Worm (Caenorhabditis elegans): ENCODE measurements around the gene ZK688.10.

The ZK688.10 gene

DNA sequence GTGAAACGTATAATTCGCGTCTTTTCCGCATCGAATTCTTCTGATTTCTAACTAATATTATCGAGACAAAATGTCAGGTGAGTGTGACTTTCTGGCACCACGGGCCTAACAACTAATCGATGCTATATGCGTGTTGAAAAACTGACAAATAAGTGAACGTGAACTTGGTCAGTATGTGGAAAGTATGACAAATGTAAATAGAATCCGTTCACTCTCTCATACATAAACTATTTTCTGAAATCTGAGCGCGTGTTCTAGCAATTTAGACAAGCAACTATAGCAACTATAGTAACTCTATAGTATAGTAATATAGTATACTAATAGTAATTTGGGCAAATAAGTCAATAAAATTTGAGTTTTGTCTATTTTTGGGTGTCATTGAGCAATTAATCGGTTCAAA is 4.5 kb downstream of the ZK688.10 start:
- TF ChIP-seq tab-1 (GFP tag; IDR thresholded peaks at IDR 0.05) (no peak), cog-1 (tag; optimal IDR thresholded peaks at IDR 0.05) (no peak), flt-1 (GFP tag; IDR thresholded peaks at IDR 0.05) (no peak), T22C8.4 (GFP tag; IDR thresholded peaks at IDR 0.05) (no peak)

DNA sequence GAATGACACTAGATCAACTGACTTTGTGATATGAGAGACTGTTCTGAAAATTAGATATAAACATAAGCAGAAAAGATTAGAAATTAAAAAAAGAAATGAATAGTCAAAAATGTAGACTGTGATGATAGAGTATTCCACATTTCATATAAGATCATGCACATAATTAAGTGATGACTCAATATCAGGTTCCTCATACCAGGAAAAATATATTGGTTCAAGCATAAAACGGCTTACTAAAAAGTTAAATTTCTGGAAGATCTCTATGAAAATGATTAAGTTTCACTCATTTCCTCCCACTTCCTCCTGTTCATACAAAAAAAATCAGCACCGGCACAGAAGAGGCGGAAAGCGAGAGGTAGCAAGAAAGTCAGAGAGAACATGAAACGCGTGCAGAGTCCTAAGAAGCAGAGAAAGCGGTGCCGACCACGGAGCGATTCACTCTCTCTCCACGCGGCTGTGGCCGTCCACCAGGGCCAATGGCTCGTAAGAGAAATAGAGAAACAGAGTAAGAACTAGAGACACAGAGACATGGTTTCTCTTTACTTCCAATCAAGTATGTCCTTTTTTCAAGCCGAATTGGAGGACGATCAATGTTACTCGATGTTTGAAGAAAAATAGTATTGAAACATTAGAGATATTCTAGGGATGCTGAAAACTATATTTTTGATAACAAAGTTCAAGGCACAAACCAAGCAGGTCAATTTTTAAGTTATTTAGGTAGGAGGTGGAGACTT is 5.1 kb downstream of the ZK688.10 start, which contains the start of the genes ZK688.5 and fahd-1:
ZK688.5 (minus strand) TSS at position 51 of the 734 bp plus-strand sequence.
fahd-1 (plus strand) TSS at position 684 of the 734 bp plus-strand sequence.
- TF ChIP-seq klf-2 (GFP tag; conservative IDR thresholded peaks at IDR 0.05) (no peak), ztf-23 (GFP tag; IDR thresholded peaks at IDR 0.05) (0 out of 2 replicates have a peak, but pooled peaks have one; percentile 51), cog-1 (tag; optimal IDR thresholded peaks at IDR 0.05) (peak; percentile 10)

DNA sequence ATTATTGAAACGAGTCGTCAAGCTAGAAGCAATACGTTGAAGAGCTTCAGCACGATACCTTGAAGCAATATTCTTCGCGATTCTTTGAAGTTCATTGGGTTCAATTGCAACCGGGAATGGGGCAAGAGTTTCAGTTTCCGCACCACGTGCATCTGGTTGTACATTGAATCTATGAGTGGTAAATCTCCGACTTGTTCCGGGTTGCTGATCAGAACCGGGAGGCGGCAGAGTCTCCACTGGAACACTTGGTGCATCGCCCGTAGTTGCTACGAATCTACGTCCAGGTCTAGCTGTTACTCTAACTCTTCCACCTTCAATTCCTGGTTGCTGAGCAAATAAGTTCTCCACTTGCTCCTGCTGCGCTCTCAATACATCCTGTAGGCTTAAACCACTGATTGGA is 7.8 kb downstream of the ZK688.10 start:
- TF ChIP-seq ztf-23 (GFP tag; IDR thresholded peaks at IDR 0.05) (no peak), med-1 (GFP tag; optimal IDR thresholded peaks at IDR 0.05; ENCODE audit: insufficient read depth) (no peak)

DNA sequence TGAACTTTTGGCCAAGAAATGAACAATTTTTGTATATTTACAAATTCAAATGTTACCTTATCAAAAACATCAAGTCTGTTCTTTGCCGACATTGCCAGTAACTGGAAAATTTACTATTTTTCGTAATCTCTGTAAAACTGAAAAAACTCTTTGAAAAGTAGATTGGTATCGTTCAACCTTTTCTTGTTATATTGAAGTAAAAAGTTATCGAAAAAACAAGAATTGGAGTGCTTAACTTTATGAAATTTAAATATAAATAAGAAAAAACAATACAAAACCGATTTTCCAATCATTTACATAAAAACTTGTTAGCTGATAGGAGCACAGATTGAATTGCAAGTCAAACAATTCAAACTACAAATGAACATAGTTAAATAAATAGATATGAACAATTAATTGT is 12.0 kb downstream of the ZK688.10 start, which contains the start of gene ZK688.11:
ZK688.11 (minus strand) TSS at position 101 of the 400 bp plus-strand sequence.
- TF ChIP-seq ref-1 (GFP tag; conservative IDR thresholded peaks at IDR 0.05) (no peak), ztf-23 (GFP tag; IDR thresholded peaks at IDR 0.05) (no peak), tab-1 (GFP tag; IDR thresholded peaks at IDR 0.05) (no peak), med-1 (GFP tag; optimal IDR thresholded peaks at IDR 0.05; ENCODE audit: insufficient read depth) (no peak), ztf-29 (GFP tag; IDR thresholded peaks at IDR 0.05) (no peak), T22C8.4 (GFP tag; IDR thresholded peaks at IDR 0.05) (no peak), cog-1 (tag; optimal IDR thresholded peaks at IDR 0.05) (no peak)

DNA sequence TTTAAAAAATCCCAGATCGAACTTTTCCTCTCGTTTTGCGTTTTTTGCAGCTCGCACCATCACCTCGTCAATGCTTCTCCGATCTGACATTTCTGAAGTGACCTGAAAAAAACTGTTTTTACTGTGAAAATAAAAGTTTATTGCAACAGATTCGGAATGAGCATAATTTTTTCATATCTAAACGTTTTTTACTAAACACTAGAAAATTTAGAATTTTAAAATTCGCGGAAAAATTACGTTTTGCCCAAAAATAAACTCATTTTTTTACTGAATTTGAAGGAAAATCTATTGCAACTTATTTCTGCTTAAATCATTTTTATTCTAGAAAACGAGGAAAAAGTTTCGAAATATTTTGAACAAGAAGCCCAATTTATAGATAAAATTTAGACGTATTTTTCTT is 13.9 kb downstream of the ZK688.10 start, which contains the start of gene ZK688.9:
ZK688.9 (minus strand) TSS at position 101 of the 400 bp plus-strand sequence.
- no peak for TF ChIP-seq ref-1 (GFP tag; conservative IDR thresholded peaks at IDR 0.05)
- TF ChIP-seq flt-1 (GFP tag; IDR thresholded peaks at IDR 0.05): no peak
- no peak for TF ChIP-seq tab-1 (GFP tag; IDR thresholded peaks at IDR 0.05)
- TF ChIP-seq T22C8.4 (GFP tag; IDR thresholded peaks at IDR 0.05): no peak
- no peak for TF ChIP-seq ztf-23 (GFP tag; IDR thresholded peaks at IDR 0.05)
- TF ChIP-seq klf-2 (GFP tag; conservative IDR thresholded peaks at IDR 0.05): no peak
- TF ChIP-seq cog-1 (tag; optimal IDR thresholded peaks at IDR 0.05): no peak
- TF ChIP-seq ztf-29 (GFP tag; IDR thresholded peaks at IDR 0.05): no peak
- no peak for TF ChIP-seq med-1 (GFP tag; optimal IDR thresholded peaks at IDR 0.05; ENCODE audit: insufficient read depth)

DNA sequence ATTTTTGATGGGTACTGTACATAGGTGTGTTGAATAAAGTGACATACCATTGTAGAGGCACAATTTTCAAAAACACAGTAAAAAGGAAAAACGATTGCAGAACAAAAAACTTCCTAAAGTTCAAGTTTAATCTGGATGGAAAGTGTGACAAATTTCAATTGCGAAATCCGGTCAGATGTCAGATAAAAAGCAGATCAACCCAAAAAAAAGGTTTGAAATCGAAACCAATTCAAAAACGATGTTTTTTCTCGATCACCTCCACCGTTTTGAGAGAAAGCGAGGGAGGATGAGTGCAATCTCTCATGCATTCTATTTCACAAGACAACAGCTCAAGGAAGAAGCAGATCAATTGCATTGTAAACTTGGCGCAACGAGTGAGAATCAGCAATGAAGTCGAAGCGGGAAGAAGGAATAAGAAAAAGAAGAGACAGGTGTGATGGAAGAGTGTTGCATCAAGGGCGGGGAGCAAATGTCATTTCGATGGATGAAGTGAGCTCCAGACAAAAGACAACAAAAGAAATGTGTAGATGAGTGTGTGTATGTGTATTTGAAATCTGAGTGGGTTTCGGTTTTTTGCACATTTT is 16.6 kb downstream of the ZK688.10 start:
- no peak for TF ChIP-seq ztf-23 (GFP tag; IDR thresholded peaks at IDR 0.05)
- no peak for TF ChIP-seq flt-1 (GFP tag; IDR thresholded peaks at IDR 0.05)
- TF ChIP-seq ref-1 (GFP tag; conservative IDR thresholded peaks at IDR 0.05): no peak
- no peak for TF ChIP-seq T22C8.4 (GFP tag; IDR thresholded peaks at IDR 0.05)
- no peak for TF ChIP-seq med-1 (GFP tag; optimal IDR thresholded peaks at IDR 0.05; ENCODE audit: insufficient read depth)
- TF ChIP-seq cog-1 (tag; optimal IDR thresholded peaks at IDR 0.05): no peak
- TF ChIP-seq klf-2 (GFP tag; conservative IDR thresholded peaks at IDR 0.05): no peak
- TF ChIP-seq ztf-29 (GFP tag; IDR thresholded peaks at IDR 0.05): no peak
- TF ChIP-seq tab-1 (GFP tag; IDR thresholded peaks at IDR 0.05): no peak

DNA sequence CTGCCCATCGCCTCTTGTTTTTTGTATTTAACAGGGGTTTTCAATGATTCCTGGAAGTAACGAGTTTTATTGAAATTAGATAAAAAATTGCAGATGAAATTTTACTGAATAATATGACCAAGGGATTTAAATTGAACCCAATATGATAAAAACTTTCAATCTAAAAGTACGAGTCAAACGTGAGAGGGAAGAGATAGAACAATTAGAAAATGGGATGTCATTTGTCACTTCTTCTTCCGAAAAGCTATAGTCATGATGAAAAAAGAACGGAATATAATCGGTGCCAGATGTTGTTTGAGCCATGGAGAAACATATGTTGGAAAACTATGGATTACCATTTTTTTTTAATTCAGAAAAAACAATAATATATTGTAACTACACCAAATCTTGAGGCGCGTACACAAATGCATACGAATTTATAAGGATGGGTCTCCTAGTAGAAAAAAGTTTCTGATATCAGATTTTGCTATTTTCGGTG is 17.9 kb downstream of the ZK688.10 start, which contains the start of gene sup-18:
sup-18 (minus strand) TSS at position 51 of the 478 bp plus-strand sequence.
- TF ChIP-seq flt-1 (GFP tag; IDR thresholded peaks at IDR 0.05): no peak
- TF ChIP-seq ref-1 (GFP tag; conservative IDR thresholded peaks at IDR 0.05): no peak
- no peak for TF ChIP-seq klf-2 (GFP tag; conservative IDR thresholded peaks at IDR 0.05)
- TF ChIP-seq med-1 (GFP tag; optimal IDR thresholded peaks at IDR 0.05; ENCODE audit: insufficient read depth): no peak
- no peak for TF ChIP-seq tab-1 (GFP tag; IDR thresholded peaks at IDR 0.05)

DNA sequence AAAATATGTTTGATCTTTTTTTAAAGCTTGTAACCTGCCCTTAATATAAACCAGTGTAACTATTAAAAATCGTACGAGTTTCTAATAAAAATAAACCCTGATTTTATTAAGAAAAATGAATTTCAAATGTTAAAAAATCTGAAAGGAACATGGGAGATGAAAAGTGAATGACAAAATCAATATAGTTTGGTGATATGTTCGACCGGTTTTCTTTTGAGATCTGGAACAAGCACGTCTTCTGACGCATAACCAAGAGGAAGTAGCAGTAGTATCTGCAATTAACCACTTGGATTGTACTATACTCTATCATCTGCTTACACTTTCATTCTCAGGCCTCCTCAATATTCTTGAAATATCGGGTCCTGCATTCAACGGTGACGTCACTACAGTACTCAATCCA is 19.7 kb downstream of the ZK688.10 start:
- no peak for TF ChIP-seq klf-2 (GFP tag; conservative IDR thresholded peaks at IDR 0.05)
- no peak for TF ChIP-seq ztf-29 (GFP tag; IDR thresholded peaks at IDR 0.05)
- TF ChIP-seq cog-1 (tag; optimal IDR thresholded peaks at IDR 0.05): no peak
- no peak for TF ChIP-seq tab-1 (GFP tag; IDR thresholded peaks at IDR 0.05)
- TF ChIP-seq ztf-23 (GFP tag; IDR thresholded peaks at IDR 0.05): no peak
- TF ChIP-seq T22C8.4 (GFP tag; IDR thresholded peaks at IDR 0.05): no peak
- no peak for TF ChIP-seq ref-1 (GFP tag; conservative IDR thresholded peaks at IDR 0.05)
- TF ChIP-seq flt-1 (GFP tag; IDR thresholded peaks at IDR 0.05): no peak

DNA sequence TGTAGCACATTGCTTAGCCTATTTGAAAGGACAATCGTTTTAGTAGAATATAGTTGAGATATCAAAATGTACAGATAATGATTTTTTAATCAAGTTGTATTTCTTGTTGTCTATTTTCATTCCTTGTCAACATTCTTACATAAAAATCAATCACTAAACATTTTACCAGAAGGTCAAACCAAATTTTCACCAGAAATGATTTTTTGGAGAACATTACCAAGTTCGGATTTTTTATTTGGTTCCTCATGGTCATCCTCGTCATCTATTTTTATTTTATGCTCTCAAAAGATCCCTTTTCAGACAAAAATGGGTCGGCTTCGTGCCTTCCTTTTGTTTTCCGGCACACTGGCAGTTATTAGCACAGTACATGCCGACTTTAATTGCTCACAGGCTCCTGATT is 23.3 kb downstream of the ZK688.10 start, which contains the start of gene tyr-1:
tyr-1 (plus strand) TSS at position 301 of the 400 bp plus-strand sequence.
- TF ChIP-seq ref-1 (GFP tag; conservative IDR thresholded peaks at IDR 0.05) (no peak), klf-2 (GFP tag; conservative IDR thresholded peaks at IDR 0.05) (no peak), med-1 (GFP tag; optimal IDR thresholded peaks at IDR 0.05; ENCODE audit: insufficient read depth) (no peak), T22C8.4 (GFP tag; IDR thresholded peaks at IDR 0.05) (no peak), ztf-29 (GFP tag; IDR thresholded peaks at IDR 0.05) (no peak), cog-1 (tag; optimal IDR thresholded peaks at IDR 0.05) (no peak), tab-1 (GFP tag; IDR thresholded peaks at IDR 0.05) (no peak), flt-1 (GFP tag; IDR thresholded peaks at IDR 0.05) (no peak), ztf-23 (GFP tag; IDR thresholded peaks at IDR 0.05) (no peak)

DNA sequence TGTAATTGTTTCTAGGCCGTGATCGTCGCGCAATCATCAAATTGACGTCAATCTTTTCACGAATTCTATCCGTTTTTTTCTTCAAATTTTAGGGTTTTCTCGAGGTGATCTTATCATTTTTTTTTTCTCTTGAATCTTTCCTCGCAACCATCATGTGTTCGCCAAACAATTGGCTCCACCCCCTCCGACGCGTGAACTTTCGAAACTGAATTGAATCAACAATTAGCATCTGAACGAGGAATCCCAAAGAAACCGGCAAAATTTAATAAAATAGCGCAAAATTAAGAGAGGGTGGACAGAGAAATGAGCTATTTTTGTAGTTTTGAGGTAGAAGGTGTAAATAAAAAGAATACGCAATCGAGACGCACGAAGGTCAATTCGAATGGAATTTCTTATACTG is 24.0 kb downstream of the ZK688.10 start:
- no peak for TF ChIP-seq klf-2 (GFP tag; conservative IDR thresholded peaks at IDR 0.05)
- no peak for TF ChIP-seq ztf-23 (GFP tag; IDR thresholded peaks at IDR 0.05)
- TF ChIP-seq ref-1 (GFP tag; conservative IDR thresholded peaks at IDR 0.05): no peak
- TF ChIP-seq tab-1 (GFP tag; IDR thresholded peaks at IDR 0.05): no peak
- TF ChIP-seq med-1 (GFP tag; optimal IDR thresholded peaks at IDR 0.05; ENCODE audit: insufficient read depth): no peak
- TF ChIP-seq flt-1 (GFP tag; IDR thresholded peaks at IDR 0.05): no peak
- TF ChIP-seq cog-1 (tag; optimal IDR thresholded peaks at IDR 0.05): no peak
- TF ChIP-seq ztf-29 (GFP tag; IDR thresholded peaks at IDR 0.05): no peak
- no peak for TF ChIP-seq T22C8.4 (GFP tag; IDR thresholded peaks at IDR 0.05)

Measured in whole organism, midembryonic.